Fruit fly (Drosophila melanogaster) whole organism, embryonic: Measurements from ENCODE around the gene MED28.

Experiments used
- Abd-B ChIP-seq: fragments of 200-800 bp; sonication (Bioruptor generic); optimal IDR thresholded peaks from 2 replicates; lab custom pipeline; 2018; ENCODE audit warnings: missing biosample characterization, mild to moderate bottlenecking, missing genetic modification characterization, moderate library complexity
- Aef1 ChIP-seq: fragments of 200-800 bp; sonication (Bioruptor generic); IDR thresholded peaks from 3 replicates; pipeline ENCODE4 v1.3.6; 2022; ENCODE audit warnings: missing biosample characterization, missing genetic modification characterization
- C15 ChIP-seq: fragments of 200-800 bp; sonication (Bioruptor generic); IDR thresholded peaks from 3 replicates; pipeline ENCODE4 v1.3.6; 2022; ENCODE audit warnings: missing biosample characterization, missing genetic modification characterization
- CG10462 ChIP-seq: fragments of 200-800 bp; sonication (Bioruptor generic); optimal IDR thresholded peaks from 2 replicates; lab custom pipeline; 2016; ENCODE audit warnings: missing biosample characterization, missing genetic modification characterization
- CG10565 ChIP-seq: fragments of 200-800 bp; sonication (Bioruptor generic); optimal IDR thresholded peaks from 3 replicates; lab custom pipeline; 2016; ENCODE audit warnings: missing biosample characterization, mild to moderate bottlenecking, missing genetic modification characterization
- CG10654 ChIP-seq: fragments of 200-800 bp; sonication (Bioruptor generic); optimal IDR thresholded peaks from 2 replicates; lab custom pipeline; 2016; ENCODE audit warnings: missing biosample characterization, missing genetic modification characterization
- CG11723 ChIP-seq: fragments of 200-800 bp; sonication (Bioruptor generic); optimal IDR thresholded peaks from 2 replicates; lab custom pipeline; 2017; ENCODE audit warnings: missing biosample characterization, mild to moderate bottlenecking, missing genetic modification characterization
- CG12104 ChIP-seq: fragments of 200-800 bp; sonication (Bioruptor generic); optimal IDR thresholded peaks from 3 replicates; lab custom pipeline; 2016; ENCODE audit warnings: missing biosample characterization, missing genetic modification characterization
- CG12299 ChIP-seq: fragments of 200-800 bp; sonication (Bioruptor generic); optimal IDR thresholded peaks from 2 replicates; lab custom pipeline; 2018; ENCODE audit warnings: missing biosample characterization, mild to moderate bottlenecking, missing genetic modification characterization
- CG13123 ChIP-seq: fragments of 200-800 bp; sonication (Bioruptor generic); optimal IDR thresholded peaks from 2 replicates; lab custom pipeline; 2016; ENCODE audit warnings: missing biosample characterization, missing genetic modification characterization
- CG13624 ChIP-seq: fragments of 200-800 bp; sonication (Bioruptor generic); optimal IDR thresholded peaks from 2 replicates; lab custom pipeline; 2016; ENCODE audit warnings: missing biosample characterization, missing genetic modification characterization
- CG14441 ChIP-seq: fragments of 200-800 bp; sonication (Bioruptor generic); IDR thresholded peaks from 2 replicates; pipeline ENCODE4 v1.3.6; 2022; ENCODE audit warnings: missing biosample characterization, missing genetic modification characterization
- CG14860 ChIP-seq: fragments of 200-800 bp; sonication (Bioruptor generic); IDR thresholded peaks from 3 replicates; pipeline ENCODE4 v1.3.6; 2022; ENCODE audit warnings: missing biosample characterization, missing genetic modification characterization; ENCODE audit not compliant: partially characterized antibody
- CG17829 ChIP-seq: fragments of 200-800 bp; optimal IDR thresholded peaks from 2 replicates; lab custom pipeline; 2019; ENCODE audit warnings: missing biosample characterization, mild to moderate bottlenecking, missing genetic modification characterization, moderate library complexity
- CG17912 ChIP-seq: fragments of 200-800 bp; sonication (Bioruptor generic); optimal IDR thresholded peaks from 2 replicates; lab custom pipeline; 2018; ENCODE audit warnings: missing biosample characterization, mild to moderate bottlenecking, missing genetic modification characterization
- CG18599 ChIP-seq: fragments of 200-800 bp; sonication (Bioruptor generic); optimal IDR thresholded peaks from 3 replicates; lab custom pipeline; 2017; ENCODE audit warnings: missing biosample characterization, missing genetic modification characterization, mild to moderate bottlenecking, moderate library complexity, missing genetic modification reagents
- CG2199 ChIP-seq: fragments of 200-800 bp; sonication (Bioruptor generic); IDR thresholded peaks from 3 replicates; pipeline ENCODE4 v1.3.6; 2022; ENCODE audit warnings: missing biosample characterization, missing genetic modification characterization
- CG3281 ChIP-seq: fragments of 200-800 bp; sonication (Bioruptor generic); optimal IDR thresholded peaks from 3 replicates; lab custom pipeline; 2017; ENCODE audit warnings: missing biosample characterization, mild to moderate bottlenecking, missing genetic modification characterization
- CG3407 ChIP-seq: fragments of 200-800 bp; sonication (Bioruptor generic); optimal IDR thresholded peaks from 2 replicates; lab custom pipeline; 2018; ENCODE audit warnings: missing biosample characterization, mild to moderate bottlenecking, missing genetic modification characterization
- CG3838 ChIP-seq: fragments of 200-800 bp; sonication (Bioruptor generic); optimal IDR thresholded peaks from 3 replicates; lab custom pipeline; 2016; ENCODE audit warnings: missing biosample characterization, missing genetic modification characterization
- CG4328 ChIP-seq: fragments of 200-800 bp; sonication (Bioruptor generic); optimal IDR thresholded peaks from 3 replicates; lab custom pipeline; 2017; ENCODE audit warnings: missing biosample characterization, missing genetic modification reagents, missing genetic modification characterization
- CG4617 ChIP-seq: fragments of 200-800 bp; sonication (Bioruptor generic); optimal IDR thresholded peaks from 3 replicates; lab custom pipeline; 2016; ENCODE audit warnings: missing biosample characterization, missing genetic modification characterization, borderline replicate concordance
- CG5953 ChIP-seq: fragments of 200-800 bp; sonication (Bioruptor generic); IDR thresholded peaks from 2 replicates; pipeline ENCODE4 v1.3.6; 2022; ENCODE audit warnings: missing biosample characterization, missing genetic modification characterization
- CG7987 ChIP-seq: fragments of 200-800 bp; sonication (Bioruptor generic); optimal IDR thresholded peaks from 2 replicates; lab custom pipeline; 2018; ENCODE audit warnings: missing biosample characterization, mild to moderate bottlenecking, missing genetic modification characterization, moderate library complexity
- CG8944 ChIP-seq: fragments of 200-800 bp; sonication (Bioruptor generic); optimal IDR thresholded peaks from 3 replicates; lab custom pipeline; 2016; ENCODE audit warnings: missing biosample characterization, missing genetic modification characterization
- CG9437 ChIP-seq: fragments of 200-800 bp; sonication (Bioruptor generic); optimal IDR thresholded peaks from 2 replicates; lab custom pipeline; 2018; ENCODE audit warnings: missing biosample characterization, mild to moderate bottlenecking, missing genetic modification characterization
- D19B ChIP-seq: fragments of 200-800 bp; sonication (Bioruptor generic); optimal IDR thresholded peaks from 2 replicates; lab custom pipeline; 2017; ENCODE audit warnings: missing biosample characterization, mild to moderate bottlenecking, missing genetic modification characterization
- Gsc ChIP-seq: fragments of 200-800 bp; sonication (Bioruptor generic); IDR thresholded peaks from 2 replicates; pipeline ENCODE4 v1.3.6; 2022; ENCODE audit warnings: missing biosample characterization, missing genetic modification characterization
- Oli ChIP-seq: fragments of 200-800 bp; sonication (Bioruptor generic); optimal IDR thresholded peaks from 2 replicates; lab custom pipeline; 2018; ENCODE audit warnings: missing biosample characterization, mild to moderate bottlenecking, missing genetic modification characterization, moderate library complexity
- PHDP ChIP-seq: fragments of 200-800 bp; sonication (Bioruptor generic); optimal IDR thresholded peaks from 3 replicates; lab custom pipeline; 2018; ENCODE audit warnings: missing biosample characterization, mild to moderate bottlenecking, missing genetic modification characterization, moderate library complexity
- Side ChIP-seq: fragments of 200-800 bp; sonication (Bioruptor generic); optimal IDR thresholded peaks from 2 replicates; lab custom pipeline; 2016; ENCODE audit warnings: missing biosample characterization, missing genetic modification characterization
- Stat92E ChIP-seq, 3 experiments: fragments of >200 bp in 2 of 3; fragments of 200-800 bp in 1 of 3; sonication (Bioruptor generic) in 1 of 3; optimal IDR thresholded peaks; 2 replicates each; lab custom pipeline; 2017 to 2019; ENCODE audit warnings: missing biosample characterization in 3 of 3, missing genetic modification characterization in 3 of 3, mild to moderate bottlenecking in 1 of 3, moderate library complexity in 1 of 3
- Trl ChIP-seq, 3 experiments: fragments of >200 bp in 2 of 3; fragments of 200-800 bp in 1 of 3; sonication (Bioruptor generic) in 1 of 3; optimal IDR thresholded peaks; 2 replicates in 1 of 3; 3 replicates in 2 of 3; lab custom pipeline; 2016 to 2017; ENCODE audit warnings: missing biosample characterization in 1 of 3, missing genetic modification characterization in 1 of 3
- bbx ChIP-seq: fragments of 200-800 bp; sonication (Bioruptor generic); IDR thresholded peaks from 2 replicates; pipeline ENCODE4 v1.3.6; 2022; ENCODE audit warnings: missing biosample characterization, missing genetic modification characterization; ENCODE audit not compliant: partially characterized antibody
- br ChIP-seq: fragments of >200 bp; optimal IDR thresholded peaks from 2 replicates; lab custom pipeline; 2017
- cg ChIP-seq: fragments of 200-800 bp; sonication (Bioruptor generic); optimal IDR thresholded peaks from 3 replicates; lab custom pipeline; 2019; ENCODE audit warnings: missing biosample characterization, mild to moderate bottlenecking, missing genetic modification characterization, moderate library complexity
- crc ChIP-seq: fragments of 200-800 bp; sonication (Bioruptor generic); optimal IDR thresholded peaks from 2 replicates; lab custom pipeline; 2016; ENCODE audit warnings: missing biosample characterization, missing genetic modification characterization
- crol ChIP-seq: fragments of 200-800 bp; sonication (Bioruptor generic); IDR thresholded peaks from 2 replicates; pipeline ENCODE4 v1.3.6; 2022; ENCODE audit warnings: missing biosample characterization, missing genetic modification characterization
- ewg ChIP-seq: fragments of 200-800 bp; sonication (Bioruptor generic); optimal IDR thresholded peaks from 3 replicates; lab custom pipeline; 2017; ENCODE audit warnings: mild to moderate bottlenecking, missing biosample characterization, missing genetic modification reagents, missing genetic modification characterization
- grn ChIP-seq: fragments of 200-800 bp; sonication (Bioruptor generic); optimal IDR thresholded peaks from 3 replicates; lab custom pipeline; 2017; ENCODE audit warnings: missing biosample characterization, missing genetic modification characterization
- mam ChIP-seq: fragments of 200-800 bp; sonication (Bioruptor generic); optimal IDR thresholded peaks from 3 replicates; lab custom pipeline; 2016; ENCODE audit warnings: missing biosample characterization, missing genetic modification characterization
- nau ChIP-seq: fragments of 200-800 bp; sonication (Bioruptor generic); optimal IDR thresholded peaks from 3 replicates; lab custom pipeline; 2017; ENCODE audit warnings: missing biosample characterization, mild to moderate bottlenecking, missing genetic modification characterization, missing genetic modification reagents
- pan ChIP-seq, 4 experiments: fragments of >200 bp in 3 of 4; fragments of 200-800 bp in 1 of 4; sonication (Bioruptor generic) in 1 of 4; optimal IDR thresholded peaks in 3 of 4; IDR thresholded peaks in 1 of 4; 2 replicates each; pipeline versions ENCODE4 v1.3.6 to Lab custom; 2017 to 2022; ENCODE audit warnings: missing biosample characterization in 2 of 4, missing genetic modification characterization in 2 of 4, mixed read lengths in 1 of 4
- salm ChIP-seq: fragments of 200-800 bp; sonication (Bioruptor generic); optimal IDR thresholded peaks from 2 replicates; lab custom pipeline; 2018; ENCODE audit warnings: missing biosample characterization, mild to moderate bottlenecking, missing genetic modification characterization
- schlank ChIP-seq: fragments of 200-800 bp; sonication (Bioruptor generic); optimal IDR thresholded peaks from 2 replicates; lab custom pipeline; 2018; ENCODE audit warnings: missing biosample characterization, mild to moderate bottlenecking, missing genetic modification characterization
- slou ChIP-seq: fragments of 200-800 bp; sonication (Bioruptor generic); optimal IDR thresholded peaks from 3 replicates; lab custom pipeline; 2016; ENCODE audit warnings: missing biosample characterization, missing genetic modification characterization
- toy ChIP-seq: fragments of 200-800 bp; sonication (Bioruptor generic); IDR thresholded peaks from 2 replicates; pipeline ENCODE4 v1.3.6; 2022; ENCODE audit warnings: missing biosample characterization, missing genetic modification characterization
- trh ChIP-seq: fragments of 200-800 bp; sonication (Bioruptor generic); optimal IDR thresholded peaks from 2 replicates; lab custom pipeline; 2016; ENCODE audit warnings: missing biosample characterization, missing genetic modification characterization
- wdn ChIP-seq: fragments of 200-800 bp; sonication (Bioruptor generic); IDR thresholded peaks from 2 replicates; pipeline ENCODE4 v1.3.6; 2022; ENCODE audit warnings: missing biosample characterization, missing genetic modification characterization
- wek ChIP-seq: fragments of 200-800 bp; sonication (Bioruptor generic); optimal IDR thresholded peaks from 3 replicates; lab custom pipeline; 2018; ENCODE audit warnings: missing biosample characterization, mild to moderate bottlenecking, missing genetic modification characterization, moderate library complexity

The MED28 gene

DNA sequence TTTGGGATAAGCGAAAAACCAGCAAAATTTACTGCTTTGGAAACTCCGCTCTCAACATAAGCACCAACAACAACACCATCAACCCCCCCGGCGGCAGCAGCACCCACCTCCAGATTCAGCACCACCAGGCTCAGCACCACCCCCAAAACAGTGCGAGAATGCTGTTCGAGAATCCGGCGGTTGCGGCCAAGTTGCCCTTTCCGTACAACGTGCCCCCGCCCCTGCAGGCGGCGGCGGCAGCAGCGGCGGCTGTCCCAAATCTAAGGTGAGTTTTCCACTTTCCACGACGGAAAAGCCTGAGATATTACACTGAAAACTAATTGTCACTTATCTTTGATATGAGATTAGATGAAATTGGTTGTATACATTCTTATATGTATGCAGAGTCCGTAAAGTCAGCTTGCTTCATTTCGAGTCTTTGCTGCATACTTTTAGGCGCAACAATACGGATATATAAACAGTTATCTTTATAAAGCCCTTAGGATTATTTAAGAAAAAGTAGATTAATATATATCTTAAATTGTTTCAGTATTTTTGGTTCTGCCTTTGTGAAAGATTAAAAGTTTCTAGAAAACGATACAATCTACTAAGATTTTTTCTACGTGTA is 42.8 kb downstream of the MED28 start (continued):
- TF ChIP-seq CG7987 (GFP tag; lab: Kevin White, UChicago) (no peak), salm (tag; lab: Kevin White, UChicago) (no peak), pan (optimal IDR thresholded peaks at IDR 0.05; lab: Kevin White, UChicago) (no peak), pan (GFP tag; optimal IDR thresholded peaks at IDR 0.05 in 1 of 2, IDR thresholded peaks at IDR 0.05 in 1 of 2) (no peak), crc (GFP tag; lab: Kevin White, UChicago) (no peak), CG17829 (tag; lab: Kevin White, UChicago) (peak; percentile 22), Aef1 (GFP tag; lab: Robert Waterston, UW) (no peak), Gsc (GFP tag; lab: Robert Waterston, UW) (no peak), crol (GFP tag; lab: Robert Waterston, UW) (no peak), trh (GFP tag; lab: Kevin White, UChicago) (no peak), CG18599 (GFP tag; lab: Kevin White, UChicago) (peak; percentile 40), CG4328 (GFP tag; lab: Kevin White, UChicago) (no peak), Abd-B (GFP tag; lab: Kevin White, UChicago) (no peak), nau (GFP tag; lab: Kevin White, UChicago) (peak; percentile 0), CG17912 (GFP tag; lab: Kevin White, UChicago) (no peak), cg (GFP tag; lab: Kevin White, UChicago) (no peak), CG12299 (tag; lab: Kevin White, UChicago) (no peak), CG13624 (GFP tag; lab: Kevin White, UChicago) (no peak), CG4617 (GFP tag; lab: Kevin White, UChicago) (no peak), CG3281 (GFP tag; lab: Kevin White, UChicago) (no peak), PHDP (tag; lab: Kevin White, UChicago) (peak; percentile 35), CG11723 (GFP tag; lab: Kevin White, UChicago) (peak; percentile 24), CG12104 (no peak), CG9437 (peak; percentile 21), CG10565 (no peak), Side (GFP tag; lab: Kevin White, UChicago) (no peak), Trl (optimal IDR thresholded peaks at IDR 0.05; lab: Kevin White, UChicago) (no peak), Trl (GFP tag; optimal IDR thresholded peaks at IDR 0.05; lab: Kevin White, UChicago) (no peak), CG13123 (GFP tag; lab: Kevin White, UChicago) (no peak), CG14441 (GFP tag; lab: Robert Waterston, UW) (no peak), CG10654 (GFP tag; lab: Kevin White, UChicago) (no peak), bbx (no peak), CG10462 (no peak), D19B (no peak), grn (GFP tag; lab: Kevin White, UChicago) (no peak), ewg (peak; percentile 0), slou (GFP tag; lab: Kevin White, UChicago) (no peak), CG14860 (GFP tag; lab: Robert Waterston, UW) (no peak), Stat92E (GFP tag; optimal IDR thresholded peaks at IDR 0.05; lab: Kevin White, UChicago) (no peak), CG8944 (GFP tag; lab: Kevin White, UChicago) (no peak), CG3838 (no peak), wek (GFP tag; lab: Kevin White, UChicago) (no peak), toy (GFP tag; lab: Robert Waterston, UW) (no peak), C15 (GFP tag; lab: Robert Waterston, UW) (no peak), schlank (tag; lab: Kevin White, UChicago) (no peak), wdn (GFP tag; lab: Robert Waterston, UW) (no peak), CG5953 (no peak), Oli (tag; lab: Kevin White, UChicago) (peak; percentile 40), CG2199 (GFP tag; lab: Robert Waterston, UW) (0 out of 3 replicates have a peak, but pooled peaks have one; percentile 53), CG3407 (GFP tag; lab: Kevin White, UChicago) (no peak), br (lab: Kevin White, UChicago) (no peak), mam (GFP tag; lab: Kevin White, UChicago) (no peak)
